Worm (Caenorhabditis elegans): Measurements from ENCODE around the gene mrpl-55.

The mrpl-55 gene

DNA sequence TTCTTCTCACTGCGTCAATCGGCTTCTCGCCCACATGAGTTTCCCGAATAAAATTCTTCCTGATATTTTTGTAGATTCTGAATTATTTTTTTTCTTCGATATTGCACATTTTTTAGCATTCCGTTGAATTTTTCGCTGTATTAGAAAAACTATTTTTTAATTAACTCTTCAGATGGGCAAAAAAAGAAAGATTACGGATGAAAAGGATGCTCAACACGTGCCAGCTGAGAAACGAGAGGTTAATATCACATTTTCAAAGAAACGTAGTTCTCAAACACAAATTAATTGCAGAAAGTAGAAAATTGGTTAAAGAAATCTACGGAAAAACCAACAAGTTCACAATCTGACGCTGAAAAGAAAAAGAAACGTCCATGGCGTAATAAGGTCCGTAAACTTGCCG lies 47.4 kb upstream of the mrpl-55 start, which contains the start of gene rrp-8:
rrp-8 (plus strand) TSS at position 173 of the 400 bp plus-strand sequence.
- TF ChIP-seq egl-18 (GFP tag; IDR thresholded peaks at IDR 0.05) (no peak), madf-6 (GFP tag; IDR thresholded peaks at IDR 0.05) (peak; percentile 17; the same call in 1 of the 2 replicates), B0035.1 (tag; optimal IDR thresholded peaks at IDR 0.05) (peak; percentile 30), lin-54 (GFP tag; optimal IDR thresholded peaks at IDR 0.05) (peak; percentile 16), cebp-1 (GFP tag; IDR thresholded peaks at IDR 0.05) (no peak), cebp-1 (tag; optimal IDR thresholded peaks at IDR 0.05) (peak; percentile 26), rpc-1 (optimal IDR thresholded peaks at IDR 0.05) (no peak), rpc-1 (tag; optimal IDR thresholded peaks at IDR 0.05) (no peak), hlh-26 (GFP tag; conservative IDR thresholded peaks at IDR 0.05) (no peak), hrde-1 (tag; optimal IDR thresholded peaks at IDR 0.05; ENCODE audit: borderline replicate concordance) (peak; percentile 66), ekl-4 (GFP tag; IDR thresholded peaks at IDR 0.05) (peak; percentile 61; the same call in 1 of the 2 replicates), repo-1 (tag; optimal IDR thresholded peaks at IDR 0.05) (peak; percentile 26), B0336.3 (GFP tag; IDR thresholded peaks at IDR 0.05) (peak; percentile 32), dpff-1 (tag; optimal IDR thresholded peaks at IDR 0.05) (peak; percentile 31), lin-35 (GFP tag; optimal IDR thresholded peaks at IDR 0.05) (peak in 1 of 3 experiments; percentile 32), zim-3 (tag; optimal IDR thresholded peaks at IDR 0.05) (no peak), snpc-1.1 (tag; optimal IDR thresholded peaks at IDR 0.05; ENCODE audit: insufficient read depth) (peak; percentile 51), tbx-9 (tag; optimal IDR thresholded peaks at IDR 0.05; ENCODE audit: borderline replicate concordance) (peak; percentile 3), snpc-3.4 (tag; optimal IDR thresholded peaks at IDR 0.05) (peak; percentile 57), nfyb-1 (GFP tag; IDR thresholded peaks at IDR 0.05) (0 out of 2 replicates have a peak, but pooled peaks have one; percentile 43), snpc-1.3 (tag; optimal IDR thresholded peaks at IDR 0.05; ENCODE audit: insufficient read depth) (peak; percentile 52)

DNA sequence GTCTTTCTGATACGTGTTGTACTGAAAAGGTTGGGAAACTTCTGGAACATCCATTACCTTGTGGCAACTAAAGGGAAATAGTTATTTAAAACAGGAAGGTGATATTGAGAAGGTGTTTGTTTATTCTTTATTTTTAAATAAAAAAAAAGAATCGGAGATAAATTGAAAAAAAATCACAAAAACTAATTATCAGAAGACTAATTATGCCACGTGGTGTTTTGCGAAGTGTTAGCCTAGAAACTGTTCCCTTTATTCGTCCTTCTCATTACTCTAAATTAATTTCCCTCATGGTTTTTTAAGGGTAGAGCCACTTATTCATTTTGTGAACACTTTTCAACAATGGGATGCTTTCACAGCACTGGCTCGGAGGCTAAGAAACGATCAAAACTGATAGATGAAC lies 42.4 kb upstream of the mrpl-55 start, which contains the start of gene gpa-4:
gpa-4 (plus strand) TSS at position 301 of the 400 bp plus-strand sequence.
- TF ChIP-seq ekl-4 (GFP tag; IDR thresholded peaks at IDR 0.05), result no peak
- no peak for TF ChIP-seq xnd-1 (tag; optimal IDR thresholded peaks at IDR 0.05)
- TF ChIP-seq gei-17 (GFP tag; optimal IDR thresholded peaks at IDR 0.05), result no peak
- no peak for TF ChIP-seq repo-1 (tag; optimal IDR thresholded peaks at IDR 0.05)
- no peak for TF ChIP-seq F52B5.7 (tag; optimal IDR thresholded peaks at IDR 0.05)
- no peak for TF ChIP-seq tlf-1 (GFP tag; optimal IDR thresholded peaks at IDR 0.05)
- no peak for TF ChIP-seq Y53G8AR.9 (GFP tag; conservative IDR thresholded peaks at IDR 0.05)
- TF ChIP-seq bed-2 (GFP tag; IDR thresholded peaks at IDR 0.05), result no peak
- no peak for TF ChIP-seq aptf-3 (GFP tag; IDR thresholded peaks at IDR 0.05)
- no peak for TF ChIP-seq nhr-27 (tag; optimal IDR thresholded peaks at IDR 0.05)
- no peak for TF ChIP-seq hrde-1 (tag; optimal IDR thresholded peaks at IDR 0.05; ENCODE audit: borderline replicate concordance)
- no peak for TF ChIP-seq pha-4 (tag; optimal IDR thresholded peaks at IDR 0.05)
- TF ChIP-seq ceh-91 (GFP tag; IDR thresholded peaks at IDR 0.05), result no peak
- TF ChIP-seq lir-1 (GFP tag; conservative IDR thresholded peaks at IDR 0.05), result no peak
- TF ChIP-seq B0035.1 (tag; optimal IDR thresholded peaks at IDR 0.05), result no peak
- TF ChIP-seq sea-2 (GFP tag; IDR thresholded peaks at IDR 0.05), result no peak
- TF ChIP-seq ztf-3 (GFP tag; optimal IDR thresholded peaks at IDR 0.05), result no peak
- TF ChIP-seq nfya-2 (GFP tag; IDR thresholded peaks at IDR 0.05), result no peak

DNA sequence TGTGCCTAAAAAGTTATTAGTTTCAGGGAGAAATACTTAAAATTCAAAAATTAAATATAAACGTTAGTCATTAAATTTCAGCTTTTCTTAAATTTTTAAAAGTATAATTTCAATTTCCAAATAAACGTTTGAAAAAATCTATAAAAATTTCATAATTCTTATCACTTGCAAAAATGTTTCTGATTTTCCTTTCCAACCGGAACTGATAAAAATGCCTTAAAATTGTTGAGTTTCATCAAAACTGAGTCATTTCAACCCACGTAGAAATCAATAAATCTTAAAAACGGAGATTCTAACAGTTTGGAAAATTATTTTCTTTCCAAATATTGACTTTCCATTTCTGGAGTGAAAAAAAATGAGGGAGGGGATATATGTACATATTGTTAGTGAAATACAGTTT lies 34.9 kb upstream of the mrpl-55 start:
- peak; percentile 19 for TF ChIP-seq nhr-80 (tag; optimal IDR thresholded peaks at IDR 0.05)
- TF ChIP-seq gei-17 (GFP tag; optimal IDR thresholded peaks at IDR 0.05), result no peak
